Worm (Caenorhabditis elegans): Measurements from ENCODE around the gene gmn-1.

DNA sequence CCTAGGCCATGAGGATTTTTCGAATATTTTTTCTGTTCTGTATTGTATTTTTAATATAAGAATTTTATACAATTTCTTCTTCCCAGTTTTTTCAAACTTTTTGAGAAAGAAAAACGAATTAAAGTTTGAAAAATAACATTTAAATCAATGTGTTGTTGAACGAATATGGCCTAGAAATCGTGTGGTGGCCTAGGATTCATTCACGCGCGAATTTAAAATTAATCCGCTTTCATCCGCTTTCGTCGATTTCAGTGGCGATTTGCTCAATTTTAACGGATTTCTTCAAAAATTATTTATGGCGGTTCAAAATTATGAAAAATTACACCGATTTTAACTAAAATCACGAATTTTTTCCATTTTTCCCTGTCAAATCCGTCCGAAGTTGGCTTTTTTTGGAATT is 22.2 kb upstream of the gmn-1 start:
- TF ChIP-seq pes-1 (GFP tag; IDR thresholded peaks at IDR 0.05): no peak
- no peak for TF ChIP-seq flt-1 (GFP tag; IDR thresholded peaks at IDR 0.05)
- no peak for TF ChIP-seq tbx-37 (GFP tag; conservative IDR thresholded peaks at IDR 0.05)
- TF ChIP-seq tra-4 (tag; optimal IDR thresholded peaks at IDR 0.05): no peak
- TF ChIP-seq ceh-13 (GFP tag; optimal IDR thresholded peaks at IDR 0.05): no peak
- TF ChIP-seq ama-1 (optimal IDR thresholded peaks at IDR 0.05): no peak
- TF ChIP-seq hmbx-1 (tag; optimal IDR thresholded peaks at IDR 0.05): no peak

All from whole organism, early embryonic.